Fruit fly (Drosophila melanogaster): ENCODE results near the gene CG7840.
A peak's percentile ranks its signal among the peaks of the same experiment; 100 is the strongest.

The CG7840 gene

DNA sequence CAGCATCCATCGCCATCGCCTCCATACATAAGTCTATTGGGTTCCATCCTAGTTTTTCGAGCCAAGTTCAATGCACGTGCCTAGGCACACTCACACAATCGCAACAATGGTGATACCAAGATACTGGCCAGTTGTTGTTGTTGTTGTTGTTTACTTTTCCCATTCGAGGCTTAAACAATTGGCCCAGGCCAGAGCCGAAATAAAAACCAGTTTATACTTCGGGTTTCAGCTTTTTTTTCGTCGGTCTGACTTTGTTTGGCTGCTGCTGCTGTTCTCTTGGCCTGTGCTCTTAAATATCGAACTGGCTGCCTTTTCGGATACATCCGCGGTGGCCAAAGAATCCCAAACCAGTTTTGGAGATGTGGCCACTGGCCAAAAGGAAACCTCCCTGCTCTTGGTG, 25.2 kb upstream of the CG7840 start (continued):
- TF ChIP-seq Dll (GFP tag; IDR thresholded peaks at IDR 0.05; ENCODE audit: partially characterized antibody) (no peak), CG15073 (GFP tag; optimal IDR thresholded peaks at IDR 0.05) (no peak), Sox100B (GFP tag; optimal IDR thresholded peaks at IDR 0.05) (no peak), sqz (GFP tag; optimal IDR thresholded peaks at IDR 0.05) (peak; percentile 58), ab (GFP tag; optimal IDR thresholded peaks at IDR 0.05) (no peak), hkb (optimal IDR thresholded peaks at IDR 0.05) (no peak), hkb (GFP tag; IDR thresholded peaks at IDR 0.05) (no peak), CG4360 (GFP tag; IDR thresholded peaks at IDR 0.05) (peak; percentile 93), bab2 (GFP tag; optimal IDR thresholded peaks at IDR 0.05) (no peak), CG6175 (GFP tag; IDR thresholded peaks at IDR 0.05) (0 out of 3 replicates have a peak, but pooled peaks have one; percentile 26), Med (GFP tag) (peak; percentile 28), HLH4C (GFP tag; IDR thresholded peaks at IDR 0.05; ENCODE audit: partially characterized antibody) (no peak), cg (GFP tag; optimal IDR thresholded peaks at IDR 0.05) (peak; percentile 59), CG2889 (GFP tag; IDR thresholded peaks at IDR 0.05) (no peak), Xbp1 (GFP tag; optimal IDR thresholded peaks at IDR 0.05) (no peak), ap (GFP tag; IDR thresholded peaks at IDR 0.05) (no peak), Bgb (GFP tag; IDR thresholded peaks at IDR 0.05; ENCODE audit: partially characterized antibody) (no peak), NFAT (GFP tag; IDR thresholded peaks at IDR 0.05) (no peak), CG12071 (GFP tag; optimal IDR thresholded peaks at IDR 0.05) (peak; percentile 8), CG13287 (GFP tag; IDR thresholded peaks at IDR 0.05; ENCODE audit: partially characterized antibody) (peak; percentile 15; the same call in 1 of the 2 replicates), CG8944 (GFP tag; optimal IDR thresholded peaks at IDR 0.05) (no peak)

DNA sequence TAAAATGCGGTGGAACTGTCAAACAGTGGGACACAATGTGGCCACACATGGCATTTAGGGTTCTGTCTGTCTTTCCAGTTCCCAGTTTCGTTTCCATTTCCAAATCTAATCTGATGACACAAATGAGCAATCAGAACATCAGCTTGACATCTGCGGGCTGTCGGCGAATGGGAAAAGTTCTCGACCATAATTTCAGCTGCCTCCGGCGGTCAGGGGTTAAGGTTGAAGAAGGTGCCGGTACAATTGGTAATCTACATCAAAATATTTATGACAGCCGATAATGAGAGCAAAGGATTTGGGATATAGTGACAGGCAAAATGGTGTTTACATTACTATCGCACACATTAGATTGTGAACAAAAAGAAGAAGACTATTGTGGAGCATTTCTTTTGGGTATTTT, 23.5 kb upstream of the CG7840 start:
- TF ChIP-seq Hr78 (GFP tag; optimal IDR thresholded peaks at IDR 0.05) (peak in 1 of 2 experiments; percentile 84), kni (GFP tag; optimal IDR thresholded peaks at IDR 0.05) (peak; percentile 11), CG12155 (GFP tag; optimal IDR thresholded peaks at IDR 0.05) (no peak), sens-2 (GFP tag; IDR thresholded peaks at IDR 0.05) (0 out of 2 replicates have a peak, but pooled peaks have one; percentile 25), crp (GFP tag; optimal IDR thresholded peaks at IDR 0.05) (no peak), insv (GFP tag; optimal IDR thresholded peaks at IDR 0.05) (peak in 1 of 2 experiments; percentile 50), abd-A (tag; optimal IDR thresholded peaks at IDR 0.05) (peak; percentile 8), CG15479 (GFP tag; optimal IDR thresholded peaks at IDR 0.05) (peak; percentile 74), ac (GFP tag; optimal IDR thresholded peaks at IDR 0.05) (peak; percentile 67), gcm (GFP tag; optimal IDR thresholded peaks at IDR 0.05) (peak; percentile 69), CG13894 (tag; optimal IDR thresholded peaks at IDR 0.05) (no peak), pros (GFP tag; optimal IDR thresholded peaks at IDR 0.05) (peak; percentile 71), twi (tag; optimal IDR thresholded peaks at IDR 0.05) (peak; percentile 85), CG14965 (GFP tag; optimal IDR thresholded peaks at IDR 0.05; ENCODE audit: borderline replicate concordance) (no peak), scrt (GFP tag; optimal IDR thresholded peaks at IDR 0.05) (no peak), grn (GFP tag; optimal IDR thresholded peaks at IDR 0.05) (peak; percentile 89)

DNA sequence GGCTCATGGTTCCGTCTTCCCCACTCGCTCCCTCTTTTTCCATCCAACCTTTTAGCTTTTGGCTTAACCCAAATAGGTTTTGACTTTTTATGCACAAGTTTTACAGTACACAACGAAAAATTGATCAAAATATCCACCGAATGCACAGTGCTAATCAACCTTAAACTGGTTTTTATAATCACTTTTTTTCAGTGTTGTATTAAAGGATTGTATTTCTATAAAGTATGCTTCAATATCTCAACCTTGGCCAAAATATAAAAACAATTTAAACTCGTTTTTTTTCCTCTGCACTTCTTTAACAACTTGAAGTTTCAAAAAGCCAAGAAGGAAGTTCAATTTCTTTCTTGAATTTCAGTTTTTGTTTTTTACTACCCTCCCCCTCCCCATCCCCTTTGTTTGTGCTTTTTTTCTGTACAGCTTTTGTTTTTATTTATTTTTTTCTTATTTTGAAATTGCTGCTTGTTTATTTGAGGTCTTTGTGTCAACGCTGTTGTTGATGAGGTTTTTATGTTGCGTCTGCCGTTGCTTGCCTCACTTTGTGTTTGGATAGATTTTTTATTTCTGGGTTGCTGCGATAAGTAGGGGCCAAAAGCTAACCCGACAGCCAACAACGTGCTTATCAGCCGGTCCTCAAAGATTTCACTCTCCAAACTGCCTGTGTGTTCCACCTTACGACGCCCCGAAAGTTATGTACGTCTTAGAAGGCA, 20.3 kb upstream of the CG7840 start:
- TF ChIP-seq CG3407 (GFP tag; optimal IDR thresholded peaks at IDR 0.05) = peak; percentile 17
- TF ChIP-seq Mrtf (GFP tag; IDR thresholded peaks at IDR 0.05) = no peak
- TF ChIP-seq CG18619 (GFP tag; optimal IDR thresholded peaks at IDR 0.05) = no peak
- no peak for TF ChIP-seq hkb (optimal IDR thresholded peaks at IDR 0.05)
- no peak for TF ChIP-seq hkb (GFP tag; IDR thresholded peaks at IDR 0.05)
- TF ChIP-seq cg (GFP tag; optimal IDR thresholded peaks at IDR 0.05) = no peak
- no peak for TF ChIP-seq croc (GFP tag; conservative IDR thresholded peaks at IDR 0.05)
- no peak for TF ChIP-seq CG34422 (GFP tag; IDR thresholded peaks at IDR 0.05)
- TF ChIP-seq sna (GFP tag; IDR thresholded peaks at IDR 0.05; ENCODE audit: partially characterized antibody) = no peak
- TF ChIP-seq CG17359 (tag; optimal IDR thresholded peaks at IDR 0.05) = peak; percentile 44
- no peak for TF ChIP-seq her (GFP tag; optimal IDR thresholded peaks at IDR 0.05)
- peak; percentile 19 for TF ChIP-seq CG2678 (tag; optimal IDR thresholded peaks at IDR 0.05)
- peak; percentile 26; the same call in 1 of the 2 replicates for TF ChIP-seq chm (GFP tag; IDR thresholded peaks at IDR 0.05)
- TF ChIP-seq Hr3 (GFP tag; optimal IDR thresholded peaks at IDR 0.05) = no peak

Measured in whole organism, embryonic.